Fruit fly (Drosophila melanogaster) whole organism, embryonic: ENCODE results near the gene cbt.

ENCODE experiments used
- CG10209 ChIP-seq: fragments of 200-800 bp; sonication (Bioruptor generic); optimal IDR thresholded peaks from 3 replicates; lab custom pipeline; 2017; ENCODE audit warnings: missing biosample characterization, mild to moderate bottlenecking, missing genetic modification characterization, missing genetic modification reagents
- CG11456 ChIP-seq: fragments of 200-800 bp; sonication (Bioruptor generic); IDR thresholded peaks from 3 replicates; pipeline ENCODE4 v1.3.6; 2022; ENCODE audit warnings: missing biosample characterization, missing genetic modification characterization
- CG11723 ChIP-seq: fragments of 200-800 bp; sonication (Bioruptor generic); optimal IDR thresholded peaks from 2 replicates; lab custom pipeline; 2017; ENCODE audit warnings: missing biosample characterization, mild to moderate bottlenecking, missing genetic modification characterization
- CG12219 ChIP-seq: fragments of 200-800 bp; sonication (Bioruptor generic); optimal IDR thresholded peaks from 3 replicates; lab custom pipeline; 2018; ENCODE audit warnings: missing biosample characterization, mild to moderate bottlenecking, missing genetic modification characterization
- CG12236 ChIP-seq: fragments of 200-800 bp; sonication (Bioruptor generic); optimal IDR thresholded peaks from 2 replicates; lab custom pipeline; 2016; ENCODE audit warnings: missing biosample characterization, missing genetic modification characterization
- CG13123 ChIP-seq: fragments of 200-800 bp; sonication (Bioruptor generic); optimal IDR thresholded peaks from 2 replicates; lab custom pipeline; 2016; ENCODE audit warnings: missing biosample characterization, missing genetic modification characterization
- CG15073 ChIP-seq: fragments of 200-800 bp; sonication (Bioruptor generic); optimal IDR thresholded peaks from 2 replicates; lab custom pipeline; 2016; ENCODE audit warnings: missing biosample characterization, missing genetic modification characterization
- CG17186 ChIP-seq: fragments of 200-800 bp; sonication (Bioruptor generic); optimal IDR thresholded peaks from 3 replicates; lab custom pipeline; 2017; ENCODE audit warnings: missing biosample characterization, missing genetic modification reagents, missing genetic modification characterization
- CG18599 ChIP-seq: fragments of 200-800 bp; sonication (Bioruptor generic); optimal IDR thresholded peaks from 3 replicates; lab custom pipeline; 2017; ENCODE audit warnings: missing biosample characterization, missing genetic modification characterization, mild to moderate bottlenecking, moderate library complexity, missing genetic modification reagents
- CG2116 ChIP-seq: fragments of 200-800 bp; sonication (Bioruptor generic); optimal IDR thresholded peaks from 3 replicates; lab custom pipeline; 2018; ENCODE audit warnings: missing biosample characterization, mild to moderate bottlenecking, missing genetic modification characterization
- CG3847 ChIP-seq: fragments of 200-800 bp; sonication (Bioruptor generic); IDR thresholded peaks from 2 replicates; pipeline ENCODE4 v1.3.6; 2022; ENCODE audit warnings: missing biosample characterization, missing genetic modification characterization
- CG7745 ChIP-seq: fragments of 200-800 bp; sonication (Bioruptor generic); optimal IDR thresholded peaks from 2 replicates; lab custom pipeline; 2018; ENCODE audit warnings: missing biosample characterization, mild to moderate bottlenecking, missing genetic modification characterization, moderate library complexity
- CG7839 ChIP-seq: fragments of 200-800 bp; sonication (Bioruptor generic); optimal IDR thresholded peaks from 3 replicates; lab custom pipeline; 2018; ENCODE audit warnings: missing biosample characterization, mild to moderate bottlenecking, missing genetic modification characterization, moderate library complexity
- CG7987 ChIP-seq: fragments of 200-800 bp; sonication (Bioruptor generic); optimal IDR thresholded peaks from 2 replicates; lab custom pipeline; 2018; ENCODE audit warnings: missing biosample characterization, mild to moderate bottlenecking, missing genetic modification characterization, moderate library complexity
- CG8359 ChIP-seq: fragments of 200-800 bp; sonication (Bioruptor generic); optimal IDR thresholded peaks from 2 replicates; lab custom pipeline; 2017; ENCODE audit warnings: missing biosample characterization, mild to moderate bottlenecking, missing genetic modification characterization, borderline replicate concordance
- CG8388 ChIP-seq: fragments of 200-800 bp; sonication (Bioruptor generic); optimal IDR thresholded peaks from 2 replicates; lab custom pipeline; 2019; ENCODE audit warnings: missing biosample characterization, mild to moderate bottlenecking, missing genetic modification characterization, moderate library complexity
- CG9609 ChIP-seq: fragments of 200-800 bp; sonication (Bioruptor generic); optimal IDR thresholded peaks from 3 replicates; lab custom pipeline; 2016; ENCODE audit warnings: missing biosample characterization, missing genetic modification characterization
- CHES-1-like ChIP-seq: fragments of 200-800 bp; sonication (Bioruptor generic); optimal IDR thresholded peaks from 2 replicates; lab custom pipeline; 2016; ENCODE audit warnings: missing biosample characterization, missing genetic modification characterization
- CkIIα-i1 ChIP-seq: fragments of 200-800 bp; sonication (Bioruptor generic); IDR thresholded peaks from 2 replicates; pipeline ENCODE4 v1.3.6; 2022; ENCODE audit warnings: missing biosample characterization, missing genetic modification characterization
- Elba2 ChIP-seq: fragments of 200-800 bp; sonication (Bioruptor generic); optimal IDR thresholded peaks from 3 replicates; lab custom pipeline; 2016; ENCODE audit warnings: missing biosample characterization, missing genetic modification characterization
- HLH4C ChIP-seq: fragments of 200-800 bp; sonication (Bioruptor generic); IDR thresholded peaks from 3 replicates; pipeline ENCODE4 v1.3.6; 2022; ENCODE audit warnings: missing biosample characterization, missing genetic modification characterization; ENCODE audit not compliant: partially characterized antibody
- Hr51 ChIP-seq, 2 experiments: fragments of 200-800 bp; sonication (Bioruptor generic); optimal IDR thresholded peaks; 2 replicates in 1 of 2; 3 replicates in 1 of 2; lab custom pipeline; 2016 to 2018; ENCODE audit warnings: missing biosample characterization in 2 of 2, missing genetic modification characterization in 2 of 2, mild to moderate bottlenecking in 1 of 2, moderate library complexity in 1 of 2
- Lim3 ChIP-seq: fragments of 200-800 bp; sonication (Bioruptor generic); IDR thresholded peaks from 2 replicates; pipeline ENCODE4 v1.3.6; 2022; ENCODE audit warnings: missing biosample characterization, missing genetic modification characterization
- Med ChIP-seq: fragments of 200-800 bp; sonication (Bioruptor generic); peaks from one replicate; lab custom pipeline; 2016; ENCODE audit warnings: missing biosample characterization, missing genetic modification characterization, mild to moderate bottlenecking, inconsistent platforms, moderate library complexity
- Opbp ChIP-seq: fragments of 200-800 bp; sonication (Bioruptor generic); IDR thresholded peaks from 3 replicates; pipeline ENCODE4 v1.3.6; 2022; ENCODE audit warnings: missing biosample characterization, missing genetic modification characterization; ENCODE audit not compliant: partially characterized antibody
- btn ChIP-seq: fragments of 200-800 bp; sonication (Bioruptor generic); optimal IDR thresholded peaks from 2 replicates; lab custom pipeline; 2016; ENCODE audit warnings: missing biosample characterization, missing genetic modification characterization
- gfzf ChIP-seq: fragments of 200-800 bp; sonication (Bioruptor generic); optimal IDR thresholded peaks from 2 replicates; lab custom pipeline; 2016; ENCODE audit warnings: missing biosample characterization, mild to moderate bottlenecking, missing genetic modification characterization, moderate library complexity
- hbn ChIP-seq: fragments of 200-800 bp; sonication (Bioruptor generic); IDR thresholded peaks from 2 replicates; pipeline ENCODE4 v1.3.6; 2022; ENCODE audit warnings: missing biosample characterization, missing genetic modification characterization; ENCODE audit not compliant: partially characterized antibody
- insv ChIP-seq, 2 experiments: fragments of 200-800 bp; sonication (Bioruptor generic); optimal IDR thresholded peaks; 3 replicates each; lab custom pipeline; 2016 to 2018; ENCODE audit warnings: missing biosample characterization in 2 of 2, missing genetic modification characterization in 2 of 2
- kni ChIP-seq: fragments of 200-800 bp; sonication (Bioruptor generic); optimal IDR thresholded peaks from 3 replicates; lab custom pipeline; 2017; ENCODE audit warnings: mild to moderate bottlenecking, missing biosample characterization, missing genetic modification reagents, missing genetic modification characterization
- knrl ChIP-seq: fragments of 200-800 bp; sonication (Bioruptor generic); IDR thresholded peaks from 3 replicates; pipeline ENCODE4 v1.3.6; 2022; ENCODE audit warnings: missing biosample characterization, missing genetic modification characterization; ENCODE audit not compliant: partially characterized antibody
- onecut ChIP-seq: fragments of 200-800 bp; sonication (Bioruptor generic); IDR thresholded peaks from 2 replicates; pipeline ENCODE4 v1.3.6; 2022; ENCODE audit warnings: missing biosample characterization, missing genetic modification characterization
- pum ChIP-seq: fragments of 200-800 bp; sonication (Bioruptor generic); optimal IDR thresholded peaks from 2 replicates; lab custom pipeline; 2016; ENCODE audit warnings: missing biosample characterization, missing genetic modification characterization
- pzg ChIP-seq: fragments of 200-800 bp; sonication (Bioruptor generic); optimal IDR thresholded peaks from 3 replicates; lab custom pipeline; 2018; ENCODE audit warnings: missing biosample characterization, mild to moderate bottlenecking, missing genetic modification characterization, moderate library complexity
- schlank ChIP-seq: fragments of 200-800 bp; sonication (Bioruptor generic); optimal IDR thresholded peaks from 2 replicates; lab custom pipeline; 2018; ENCODE audit warnings: missing biosample characterization, mild to moderate bottlenecking, missing genetic modification characterization
- sd ChIP-seq: fragments of 200-800 bp; sonication (Bioruptor generic); optimal IDR thresholded peaks from 3 replicates; lab custom pipeline; 2018; ENCODE audit warnings: missing biosample characterization, mild to moderate bottlenecking, missing genetic modification characterization, moderate library complexity
- tap ChIP-seq: fragments of 200-800 bp; optimal IDR thresholded peaks from 3 replicates; lab custom pipeline; 2019; ENCODE audit warnings: missing biosample characterization, mild to moderate bottlenecking, missing genetic modification characterization, moderate library complexity
- tll ChIP-seq, 2 experiments: fragments of 200-800 bp in 1 of 2; fragments of >200 bp in 1 of 2; sonication (Bioruptor generic) in 1 of 2; optimal IDR thresholded peaks; 2 replicates each; lab custom pipeline; 2017 to 2019; ENCODE audit warnings: missing biosample characterization in 2 of 2, missing genetic modification characterization in 2 of 2, mild to moderate bottlenecking in 1 of 2, moderate library complexity in 1 of 2
- tna ChIP-seq: fragments of 200-800 bp; sonication (Bioruptor generic); IDR thresholded peaks from 2 replicates; pipeline ENCODE4 v1.3.6; 2022; ENCODE audit warnings: missing biosample characterization, missing genetic modification characterization; ENCODE audit not compliant: partially characterized antibody
- ttk ChIP-seq: fragments of 200-800 bp; sonication (Bioruptor generic); IDR thresholded peaks from 2 replicates; pipeline ENCODE4 v2.1.2; 2022; ENCODE audit warnings: missing biosample characterization, missing genetic modification characterization

Gene cbt

dm6 chr2L:441927-442691, 37.4 kb downstream of the cbt start (continued):
- TF ChIP-seq onecut (GFP tag; lab: Robert Waterston, UW): peak; percentile 80
- TF ChIP-seq CG11456 (GFP tag; lab: Robert Waterston, UW): 0 out of 3 replicates have a peak, but pooled peaks have one; percentile 56
- TF ChIP-seq Med: peak; percentile 94
- peak; percentile 66 for TF ChIP-seq CG11723 (GFP tag; lab: Kevin White, UChicago)
- peak; percentile 85 for TF ChIP-seq CG9609 (GFP tag; lab: Kevin White, UChicago)
- peak; percentile 78 for TF ChIP-seq CHES-1-like (GFP tag; lab: Kevin White, UChicago)
- TF ChIP-seq Opbp (GFP tag; lab: Robert Waterston, UW): no peak
- TF ChIP-seq CG13123 (GFP tag; lab: Kevin White, UChicago): peak; percentile 63
- peak; percentile 81 for TF ChIP-seq btn (GFP tag; lab: Kevin White, UChicago)
- no peak for TF ChIP-seq knrl
- peak; percentile 13 for TF ChIP-seq Elba2 (GFP tag; lab: Kevin White, UChicago)
- no peak for TF ChIP-seq HLH4C (GFP tag; lab: Robert Waterston, UW)
- TF ChIP-seq CG3847 (GFP tag; lab: Robert Waterston, UW): 0 out of 2 replicates have a peak, but pooled peaks have one; percentile 21
- peak; percentile 79 for TF ChIP-seq tap (tag; lab: Kevin White, UChicago)
- no peak for TF ChIP-seq CkIIα-i1 (GFP tag; lab: Robert Waterston, UW)
- TF ChIP-seq CG8359 (GFP tag; lab: Kevin White, UChicago): peak; percentile 56
- TF ChIP-seq CG12219: peak; percentile 78
- peak; percentile 44 for TF ChIP-seq CG2116 (GFP tag; lab: Kevin White, UChicago)
- TF ChIP-seq insv (GFP tag; optimal IDR thresholded peaks at IDR 0.05; lab: Kevin White, UChicago): no peak
- TF ChIP-seq pum (GFP tag; lab: Kevin White, UChicago): peak; percentile 87
- TF ChIP-seq gfzf: no peak
- TF ChIP-seq pzg (GFP tag; lab: Kevin White, UChicago): no peak
- TF ChIP-seq hbn (GFP tag; lab: Robert Waterston, UW): no peak
- peak; percentile 75 for TF ChIP-seq Lim3 (GFP tag; lab: Robert Waterston, UW)
- no peak for TF ChIP-seq tna (GFP tag; lab: Robert Waterston, UW)

dm6 chr2L:441455-441730, 38.1 kb downstream of the cbt start:
- TF ChIP-seq Opbp (GFP tag; lab: Robert Waterston, UW) (0 out of 3 replicates have a peak, but pooled peaks have one; percentile 27), Hr51 (GFP tag; optimal IDR thresholded peaks at IDR 0.05; lab: Kevin White, UChicago) (no peak), CG7987 (GFP tag; lab: Kevin White, UChicago) (no peak), CG12236 (GFP tag; lab: Kevin White, UChicago) (no peak), kni (peak; percentile 13), HLH4C (GFP tag; lab: Robert Waterston, UW) (no peak), onecut (GFP tag; lab: Robert Waterston, UW) (no peak), CG10209 (no peak), Med (peak; percentile 30), tll (GFP tag; optimal IDR thresholded peaks at IDR 0.05; lab: Kevin White, UChicago) (no peak), ttk (GFP tag; lab: Robert Waterston, UW) (no peak), CG8388 (GFP tag; lab: Kevin White, UChicago) (no peak), CG15073 (GFP tag; lab: Kevin White, UChicago) (no peak), CG7745 (tag; lab: Kevin White, UChicago) (peak; percentile 51), schlank (tag; lab: Kevin White, UChicago) (no peak), CG17186 (GFP tag; lab: Kevin White, UChicago) (no peak), CG18599 (GFP tag; lab: Kevin White, UChicago) (no peak), sd (tag; lab: Kevin White, UChicago) (peak; percentile 26), CHES-1-like (GFP tag; lab: Kevin White, UChicago) (no peak), CG7839 (tag; lab: Kevin White, UChicago) (no peak)
- TF ChIP-seq, all 482 proteins: peak for 5
